Worm (Caenorhabditis elegans): ENCODE results near the gene zip-3.

DNA sequence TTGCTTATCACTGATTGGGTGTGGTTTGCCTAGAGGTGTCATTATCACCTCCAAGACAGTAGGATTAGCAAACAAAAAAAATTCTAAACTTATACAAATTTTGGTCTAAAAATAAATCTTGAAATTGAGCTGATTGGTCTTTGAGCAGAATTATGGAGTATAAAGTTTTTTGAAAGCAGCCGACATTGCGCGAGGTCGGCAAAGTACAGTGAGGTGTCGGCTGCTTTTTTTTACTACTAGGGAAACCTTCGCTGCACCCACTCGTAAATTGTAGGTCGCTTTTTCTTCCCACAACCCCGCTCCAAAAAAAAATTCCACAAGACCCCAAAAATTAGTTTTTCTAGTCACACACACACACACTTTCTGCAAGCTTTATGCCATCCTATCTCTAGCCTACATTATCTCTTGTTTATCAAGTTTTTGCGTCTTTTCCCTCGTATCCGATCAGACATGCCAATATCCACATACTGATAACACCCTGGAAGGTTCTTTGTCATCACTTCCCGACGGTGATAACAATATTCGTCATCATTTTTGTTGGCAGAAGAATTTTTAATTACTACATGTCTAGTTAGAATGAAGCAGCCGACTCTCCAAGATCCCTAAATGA lies 46.7 kb upstream of the zip-3 start:
- TF ChIP-seq ets-7 (tag; optimal IDR thresholded peaks at IDR 0.05) (no peak), sea-1 (GFP tag; conservative IDR thresholded peaks at IDR 0.05) (no peak), aly-1 (tag; optimal IDR thresholded peaks at IDR 0.05) (no peak), pes-1 (GFP tag; IDR thresholded peaks at IDR 0.05) (no peak), F13C5.2 (tag; optimal IDR thresholded peaks at IDR 0.05) (no peak), ama-1 (optimal IDR thresholded peaks at IDR 0.05) (no peak), B0310.2 (tag; optimal IDR thresholded peaks at IDR 0.05) (no peak)
